Fruit fly (Drosophila melanogaster): ENCODE measurements around the gene Nepl5.

Nepl5 gene

DNA sequence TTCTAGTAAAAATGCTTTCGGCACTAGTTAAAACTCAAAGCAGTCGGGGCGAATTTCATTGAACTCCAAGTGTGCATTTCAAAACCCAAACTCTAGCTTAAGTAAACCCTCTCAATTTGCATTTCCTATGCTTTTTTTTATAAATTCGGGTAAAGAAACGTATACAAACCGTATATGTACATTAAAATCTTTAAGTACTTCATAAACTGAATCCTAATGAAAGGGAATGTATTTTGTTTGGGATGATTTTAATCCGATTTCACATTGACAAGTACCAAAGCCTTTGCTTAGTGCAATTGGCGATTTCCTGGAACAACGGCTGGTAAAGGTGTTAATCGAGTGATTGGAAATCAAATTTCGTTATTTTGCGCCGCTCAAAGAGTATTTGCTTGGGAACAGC, 39.8 kb upstream of the Nepl5 start:
- TF ChIP-seq CG12605 (GFP tag; IDR thresholded peaks at IDR 0.05): no peak
- TF ChIP-seq Ets98B (GFP tag; IDR thresholded peaks at IDR 0.05): no peak
- no peak for TF ChIP-seq CG4496 (GFP tag; IDR thresholded peaks at IDR 0.05)
- TF ChIP-seq fd96Ca (GFP tag; IDR thresholded peaks at IDR 0.05): no peak
- TF ChIP-seq CG10348 (GFP tag; IDR thresholded peaks at IDR 0.05): no peak
- TF ChIP-seq CG9948 (tag; optimal IDR thresholded peaks at IDR 0.05): no peak
- no peak for TF ChIP-seq CG32121 (GFP tag; IDR thresholded peaks at IDR 0.05)
- TF ChIP-seq CG8159 (tag; optimal IDR thresholded peaks at IDR 0.05): no peak
- no peak for TF ChIP-seq CG17806 (tag; optimal IDR thresholded peaks at IDR 0.05)
- no peak for TF ChIP-seq D1 (tag; optimal IDR thresholded peaks at IDR 0.05)
- no peak for TF ChIP-seq Pif1B (GFP tag; optimal IDR thresholded peaks at IDR 0.05)
- no peak for TF ChIP-seq CG13204 (GFP tag; optimal IDR thresholded peaks at IDR 0.05)
- no peak for TF ChIP-seq Snoo (tag; optimal IDR thresholded peaks at IDR 0.05)
- no peak for TF ChIP-seq CG15710 (tag; optimal IDR thresholded peaks at IDR 0.05)
- no peak for TF ChIP-seq gl (tag; optimal IDR thresholded peaks at IDR 0.05)
- no peak for TF ChIP-seq CG14655 (GFP tag; optimal IDR thresholded peaks at IDR 0.05)
- no peak for TF ChIP-seq EcR (GFP tag; optimal IDR thresholded peaks at IDR 0.05)
- no peak for TF ChIP-seq CG34367 (tag; optimal IDR thresholded peaks at IDR 0.05)
- no peak for TF ChIP-seq CG8301 (tag; optimal IDR thresholded peaks at IDR 0.05)
- no peak for TF ChIP-seq Pif1A (GFP tag; optimal IDR thresholded peaks at IDR 0.05)

DNA sequence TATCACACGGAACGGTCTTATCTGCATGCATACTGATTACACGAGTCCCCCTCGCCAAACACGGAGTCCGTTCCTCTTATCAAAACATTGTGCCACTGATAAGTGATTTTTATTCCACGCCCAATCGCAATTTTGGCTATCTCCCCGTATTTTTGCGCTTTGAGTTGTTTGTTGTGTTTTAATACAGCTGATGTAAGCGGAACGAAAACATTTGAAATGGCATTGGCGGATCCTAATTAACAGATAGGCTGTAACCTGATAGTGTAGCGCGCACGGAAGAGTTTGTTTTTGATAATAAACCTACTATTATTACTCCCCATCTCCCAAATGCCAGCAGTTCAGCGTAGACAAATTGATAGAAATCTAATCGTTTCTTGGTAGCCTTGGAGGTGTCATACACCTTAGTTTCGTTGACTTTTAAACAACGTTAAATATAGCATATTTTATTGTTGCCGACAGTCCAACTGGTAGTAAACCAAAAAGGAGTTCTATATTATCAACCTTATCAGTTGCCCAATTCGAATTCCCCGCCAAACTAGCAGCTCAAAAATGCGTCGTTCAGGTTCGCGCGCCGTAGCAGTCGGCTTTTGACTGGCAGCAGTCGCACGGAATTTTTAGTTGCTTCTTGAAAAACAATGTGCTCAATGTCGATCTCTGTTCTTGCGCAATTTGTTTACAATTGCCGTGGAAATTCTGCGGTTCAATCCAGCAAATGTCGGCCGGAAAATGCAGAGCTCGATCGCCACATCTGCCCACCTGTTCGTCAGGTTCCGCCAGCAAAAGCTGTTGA, 37.8 kb upstream of the Nepl5 start:
- TF ChIP-seq CG4496 (GFP tag; IDR thresholded peaks at IDR 0.05) (peak; percentile 59; the same call in 2 of the 3 replicates), EcR (GFP tag; optimal IDR thresholded peaks at IDR 0.05) (no peak)

DNA sequence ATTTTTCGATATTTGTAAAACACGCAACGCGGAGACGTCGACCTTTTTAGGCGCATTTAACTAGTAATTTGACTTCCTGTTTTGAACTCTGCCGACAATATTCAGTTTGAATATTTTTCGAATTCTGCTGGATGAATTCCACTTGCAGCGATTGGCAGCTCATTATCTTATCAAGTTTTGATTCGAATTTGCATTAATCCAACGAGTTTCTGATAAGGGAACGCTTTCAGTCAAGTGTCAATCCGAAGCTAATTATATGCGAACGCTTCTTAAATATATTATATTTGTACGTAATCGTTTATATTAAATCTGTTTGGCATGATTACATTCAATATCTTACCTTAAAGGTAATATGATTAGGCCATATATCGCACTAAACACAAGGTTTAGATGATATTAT, 32.7 kb upstream of the Nepl5 start, which contains the start of gene CG9497:
TSS of gene CG9497 (minus strand) at position 101 of the 400 bp plus-strand sequence.
- TF ChIP-seq Ets98B (GFP tag; IDR thresholded peaks at IDR 0.05): no peak
- TF ChIP-seq CG8301 (tag; optimal IDR thresholded peaks at IDR 0.05): no peak
- no peak for TF ChIP-seq gl (tag; optimal IDR thresholded peaks at IDR 0.05)
- TF ChIP-seq CG32121 (GFP tag; IDR thresholded peaks at IDR 0.05): no peak
- no peak for TF ChIP-seq fd96Ca (GFP tag; IDR thresholded peaks at IDR 0.05)
- no peak for TF ChIP-seq CG17806 (tag; optimal IDR thresholded peaks at IDR 0.05)
- TF ChIP-seq CG10348 (GFP tag; IDR thresholded peaks at IDR 0.05): no peak
- TF ChIP-seq CG34367 (tag; optimal IDR thresholded peaks at IDR 0.05): no peak
- no peak for TF ChIP-seq CG8159 (tag; optimal IDR thresholded peaks at IDR 0.05)
- no peak for TF ChIP-seq CG15710 (tag; optimal IDR thresholded peaks at IDR 0.05)
- no peak for TF ChIP-seq CG9948 (tag; optimal IDR thresholded peaks at IDR 0.05)
- TF ChIP-seq Pif1B (GFP tag; optimal IDR thresholded peaks at IDR 0.05): no peak
- no peak for TF ChIP-seq Snoo (tag; optimal IDR thresholded peaks at IDR 0.05)
- no peak for TF ChIP-seq D1 (tag; optimal IDR thresholded peaks at IDR 0.05)
- no peak for TF ChIP-seq EcR (GFP tag; optimal IDR thresholded peaks at IDR 0.05)
- TF ChIP-seq rn (GFP tag; IDR thresholded peaks at IDR 0.05): no peak
- no peak for TF ChIP-seq CG14655 (GFP tag; optimal IDR thresholded peaks at IDR 0.05)
- no peak for TF ChIP-seq CG12605 (GFP tag; IDR thresholded peaks at IDR 0.05)

DNA sequence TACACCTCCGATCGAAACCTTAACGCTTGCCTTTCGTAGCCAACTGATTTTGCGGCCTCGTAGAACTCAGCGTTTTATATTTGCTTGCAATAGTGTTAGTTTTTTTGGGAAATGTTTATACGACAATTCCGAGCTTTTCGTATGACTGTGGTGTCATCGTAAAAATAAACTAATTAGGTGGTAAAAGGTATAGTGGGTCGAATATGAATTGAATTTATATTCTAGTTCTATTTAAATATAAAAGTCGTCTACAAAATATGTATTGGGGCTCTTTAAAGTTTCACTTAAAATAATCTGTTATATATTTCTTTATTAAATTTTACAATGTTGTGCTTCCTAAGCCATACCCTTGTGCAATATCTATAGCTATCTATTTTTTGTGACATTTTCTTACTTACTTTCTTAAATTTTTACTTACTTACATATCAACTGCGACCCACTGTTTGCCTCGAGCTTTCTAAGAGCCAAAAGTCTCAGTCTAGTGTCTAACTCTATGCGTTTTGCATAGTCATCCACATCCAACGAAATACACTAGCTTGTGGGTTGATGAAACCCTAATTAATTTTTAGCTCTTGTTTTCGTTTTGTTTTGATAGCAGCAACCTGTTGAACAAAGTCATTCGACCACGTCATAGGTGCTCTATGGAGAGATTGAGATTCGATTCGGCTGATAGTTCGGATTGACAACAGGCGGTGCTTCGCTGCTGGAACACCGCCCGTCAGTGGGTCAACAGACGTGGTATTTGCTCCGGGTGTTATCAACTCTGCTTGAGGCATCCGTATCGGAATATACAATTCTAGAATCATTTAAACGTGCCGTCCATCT, 29.9 kb upstream of the Nepl5 start, which contains the start of gene CG9498:
TSS of gene CG9498 (minus strand) at position 51 of the 825 bp plus-strand sequence.
- TF ChIP-seq fd96Ca (GFP tag; IDR thresholded peaks at IDR 0.05) (no peak), Ets98B (GFP tag; IDR thresholded peaks at IDR 0.05) (no peak), Pif1B (GFP tag; optimal IDR thresholded peaks at IDR 0.05) (no peak), Snoo (tag; optimal IDR thresholded peaks at IDR 0.05) (no peak), CG10348 (GFP tag; IDR thresholded peaks at IDR 0.05) (no peak), gl (tag; optimal IDR thresholded peaks at IDR 0.05) (no peak), EcR (GFP tag; optimal IDR thresholded peaks at IDR 0.05) (no peak), Pif1A (GFP tag; optimal IDR thresholded peaks at IDR 0.05) (no peak), CG8159 (tag; optimal IDR thresholded peaks at IDR 0.05) (no peak), CG12605 (GFP tag; IDR thresholded peaks at IDR 0.05) (no peak), rn (GFP tag; IDR thresholded peaks at IDR 0.05) (no peak), CG13204 (GFP tag; optimal IDR thresholded peaks at IDR 0.05) (no peak)

DNA sequence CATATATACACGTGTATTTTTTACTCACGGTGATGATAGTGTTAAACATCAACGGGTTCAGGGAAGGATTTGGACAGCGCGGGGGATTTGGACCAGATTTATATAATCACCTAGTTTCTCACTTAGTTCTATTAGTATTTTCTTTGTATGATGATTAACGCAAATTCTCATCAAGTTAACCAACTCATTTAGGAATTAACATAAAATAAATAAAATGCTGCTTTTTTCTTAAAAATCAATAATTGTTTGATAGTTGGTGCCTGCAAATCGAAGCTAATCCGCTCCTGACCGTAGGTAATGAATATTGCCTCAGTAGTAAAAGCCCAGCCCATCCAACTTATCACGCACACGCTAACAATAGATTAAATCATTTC, 29.3 kb upstream of the Nepl5 start:
- TF ChIP-seq CG9948 (tag; optimal IDR thresholded peaks at IDR 0.05): no peak
- TF ChIP-seq CG8159 (tag; optimal IDR thresholded peaks at IDR 0.05): peak; percentile 38
- TF ChIP-seq rn (GFP tag; IDR thresholded peaks at IDR 0.05): no peak
- TF ChIP-seq CG17806 (tag; optimal IDR thresholded peaks at IDR 0.05): no peak
- TF ChIP-seq fd96Ca (GFP tag; IDR thresholded peaks at IDR 0.05): 0 out of 3 replicates have a peak, but pooled peaks have one; percentile 36
- TF ChIP-seq CG15710 (tag; optimal IDR thresholded peaks at IDR 0.05): peak; percentile 14
- peak; percentile 24; the same call in 1 of the 2 replicates for TF ChIP-seq Ets98B (GFP tag; IDR thresholded peaks at IDR 0.05)
- no peak for TF ChIP-seq CG13204 (GFP tag; optimal IDR thresholded peaks at IDR 0.05)
- no peak for TF ChIP-seq gl (tag; optimal IDR thresholded peaks at IDR 0.05)

DNA sequence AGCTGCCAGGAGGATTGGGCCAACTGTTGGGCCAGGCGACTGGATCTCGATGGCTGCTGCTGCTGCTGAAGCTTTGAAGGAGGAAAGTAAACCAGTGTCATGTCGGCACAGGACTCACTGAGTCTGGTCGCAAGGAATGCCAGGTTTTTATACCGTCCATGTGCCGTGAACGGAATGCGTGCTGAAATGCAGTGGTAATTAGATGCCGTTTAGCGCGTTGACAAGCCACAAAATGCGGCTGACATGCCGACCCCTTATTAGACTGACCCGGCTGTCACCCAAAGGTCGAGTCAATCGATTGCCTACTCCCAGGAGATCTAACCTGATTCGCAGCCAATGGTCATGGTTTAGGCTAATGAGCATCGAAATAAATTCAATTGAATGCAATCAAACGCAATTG, 26.8 kb upstream of the Nepl5 start, which contains the start of gene ppk7:
TSS of gene ppk7 (minus strand) at position 101 of the 400 bp plus-strand sequence.
- TF ChIP-seq CG34367 (tag; optimal IDR thresholded peaks at IDR 0.05): no peak
- TF ChIP-seq gl (tag; optimal IDR thresholded peaks at IDR 0.05): no peak
- no peak for TF ChIP-seq CG9948 (tag; optimal IDR thresholded peaks at IDR 0.05)
- no peak for TF ChIP-seq CG8159 (tag; optimal IDR thresholded peaks at IDR 0.05)
- TF ChIP-seq rn (GFP tag; IDR thresholded peaks at IDR 0.05): no peak
- no peak for TF ChIP-seq CG14655 (GFP tag; optimal IDR thresholded peaks at IDR 0.05)
- TF ChIP-seq Pif1A (GFP tag; optimal IDR thresholded peaks at IDR 0.05): no peak
